Fruit fly (Drosophila melanogaster): ENCODE data around the gene MED14.

- TF ChIP-seq Sin3A (optimal IDR thresholded peaks at IDR 0.05) (no peak), Myc (optimal IDR thresholded peaks at IDR 0.05) (no peak)
Observed at dm6 chr3L:593102-593501, at the start of gene MED14.
